Fruit fly (Drosophila melanogaster) Kc167 (cell line): ENCODE measurements around the gene Tango1.

Experiments
- Myc ChIP-seq: fragments of >200 bp; optimal IDR thresholded peaks from 2 replicates; lab custom pipeline; 2017; ENCODE audit warnings: missing external identifiers
- Sin3A ChIP-seq: fragments of >200 bp; optimal IDR thresholded peaks from 2 replicates; lab custom pipeline; 2018; ENCODE audit warnings: missing external identifiers
- h ChIP-seq: fragments of >200 bp; optimal IDR thresholded peaks from 3 replicates; lab custom pipeline; 2018; ENCODE audit warnings: missing external identifiers
- insv ChIP-seq: fragments of >200 bp; optimal IDR thresholded peaks from 3 replicates; lab custom pipeline; 2018; ENCODE audit warnings: missing external identifiers
- psq ChIP-seq: fragments of >200 bp; optimal IDR thresholded peaks from 2 replicates; lab custom pipeline; 2017; ENCODE audit warnings: missing external identifiers
- ttk ChIP-seq: sonication (Bioruptor generic); optimal IDR thresholded peaks from 2 replicates; lab custom pipeline; 2017; ENCODE audit warnings: missing external identifiers

Gene Tango1

dm6 chr2L:6701409-6702199 lies 52.4 kb downstream of the Tango1 start:
- no peak for TF ChIP-seq insv (lab: Kevin White, UChicago)
- TF ChIP-seq psq (lab: Kevin White, UChicago) = no peak
- no peak for TF ChIP-seq h (lab: Kevin White, UChicago)
- TF ChIP-seq ttk (lab: Kevin White, UChicago) = no peak
- no peak for TF ChIP-seq Myc (lab: Kevin White, UChicago)
- TF ChIP-seq Sin3A (lab: Kevin White, UChicago) = no peak
